Worm (Caenorhabditis elegans) whole organism, mixed stage, embryonic: Measurements from ENCODE around the gene T23F6.5.

Experiments used
- M03D4.4 ChIP-seq: sonication (generic microtip); optimal IDR thresholded peaks from 2 replicates; lab custom pipeline; 2017; ENCODE audit warnings: mild to moderate bottlenecking, missing genetic modification characterization, missing compliant biosample characterization
- blmp-1 ChIP-seq: fragments of 150-350 bp; optimal IDR thresholded peaks from 2 replicates; lab custom pipeline; 2014; ENCODE audit warnings: missing biosample characterization, missing genetic modification characterization
- ceh-39 ChIP-seq: fragments of 150-350 bp; optimal IDR thresholded peaks from 2 replicates; lab custom pipeline; 2014; ENCODE audit warnings: missing biosample characterization, missing genetic modification characterization
- ceh-43 ChIP-seq: fragments of 200-800 bp; sonication (Bioruptor generic); optimal IDR thresholded peaks from 2 replicates; lab custom pipeline; 2018; ENCODE audit warnings: mild to moderate bottlenecking, missing genetic modification characterization, moderate library complexity, missing compliant biosample characterization
- ceh-83 ChIP-seq: fragments of 200-800 bp; sonication (Bioruptor generic); optimal IDR thresholded peaks from 2 replicates; lab custom pipeline; 2018; ENCODE audit warnings: mild to moderate bottlenecking, missing genetic modification characterization, missing compliant biosample characterization
- ces-1 ChIP-seq: fragments of 150-350 bp; optimal IDR thresholded peaks from 2 replicates; lab custom pipeline; 2014; ENCODE audit warnings: missing biosample characterization, missing genetic modification reagents, missing genetic modification characterization
- cnd-1 ChIP-seq: fragments of 200-800 bp; sonication (Bioruptor generic); optimal IDR thresholded peaks from 2 replicates; lab custom pipeline; 2018; ENCODE audit warnings: mild to moderate bottlenecking, missing genetic modification characterization, missing compliant biosample characterization
- flh-1 ChIP-seq: fragments of 200-800 bp; sonication (Bioruptor generic); optimal IDR thresholded peaks from 2 replicates; lab custom pipeline; 2018; ENCODE audit warnings: mild to moderate bottlenecking, missing genetic modification characterization, moderate library complexity, missing compliant biosample characterization
- ham-2 ChIP-seq: fragments of 200-800 bp; sonication (Bioruptor generic); optimal IDR thresholded peaks from 2 replicates; lab custom pipeline; 2018; ENCODE audit warnings: mild to moderate bottlenecking, missing genetic modification characterization, missing compliant biosample characterization
- hlh-1 ChIP-seq: fragments of 150-350 bp; optimal IDR thresholded peaks from 2 replicates; lab custom pipeline; 2014; ENCODE audit warnings: missing biosample characterization, missing genetic modification reagents, missing genetic modification characterization
- lin-13 ChIP-seq: fragments of 150-350 bp; optimal IDR thresholded peaks from 2 replicates; lab custom pipeline; 2014; ENCODE audit warnings: missing biosample characterization, missing genetic modification characterization
- lin-32 ChIP-seq: fragments of 200-800 bp; sonication (Bioruptor generic); optimal IDR thresholded peaks from 2 replicates; lab custom pipeline; 2018; ENCODE audit warnings: mild to moderate bottlenecking, missing genetic modification characterization, missing compliant biosample characterization
- lsy-2 ChIP-seq: fragments of 150-350 bp; optimal IDR thresholded peaks from 2 replicates; lab custom pipeline; 2014; ENCODE audit warnings: missing biosample characterization, missing genetic modification characterization
- mep-1 ChIP-seq: fragments of 150-350 bp; optimal IDR thresholded peaks from 2 replicates; lab custom pipeline; 2017; ENCODE audit warnings: missing biosample characterization, missing genetic modification reagents, missing genetic modification characterization, inconsistent platforms
- mls-2 ChIP-seq: sonication (generic microtip); optimal IDR thresholded peaks from 2 replicates; lab custom pipeline; 2016; ENCODE audit warnings: mild to moderate bottlenecking, missing genetic modification characterization, moderate library complexity, missing compliant biosample characterization
- nhr-12 ChIP-seq: fragments of 150-350 bp; optimal IDR thresholded peaks from 2 replicates; lab custom pipeline; 2014; ENCODE audit warnings: missing biosample characterization, missing genetic modification characterization
- nhr-2 ChIP-seq: fragments of 150-350 bp; optimal IDR thresholded peaks from 2 replicates; lab custom pipeline; 2014; ENCODE audit warnings: missing biosample characterization, missing genetic modification characterization
- nhr-237 ChIP-seq: fragments of 150-350 bp; optimal IDR thresholded peaks from 2 replicates; lab custom pipeline; 2014; ENCODE audit warnings: missing biosample characterization, missing genetic modification characterization
- nhr-28 ChIP-seq: fragments of 150-350 bp; optimal IDR thresholded peaks from 2 replicates; lab custom pipeline; 2014; ENCODE audit warnings: missing biosample characterization, missing genetic modification characterization
- nhr-76 ChIP-seq: sonication (generic microtip); optimal IDR thresholded peaks from 2 replicates; lab custom pipeline; 2017; ENCODE audit warnings: missing biosample characterization, missing genetic modification characterization
- pha-4 ChIP-seq: fragments of 150-350 bp; optimal IDR thresholded peaks from 2 replicates; lab custom pipeline; 2018; ENCODE audit warnings: missing biosample characterization, missing genetic modification reagents, missing genetic modification characterization
- sem-2 ChIP-seq: fragments of 200-800 bp; sonication (Bioruptor generic); optimal IDR thresholded peaks from 2 replicates; lab custom pipeline; 2018; ENCODE audit warnings: mild to moderate bottlenecking, missing genetic modification characterization, missing compliant biosample characterization
- snpc-4 ChIP-seq: fragments of 150-350 bp; optimal IDR thresholded peaks from 2 replicates; lab custom pipeline; 2014; ENCODE audit warnings: missing biosample characterization, missing genetic modification characterization
- sptf-1 ChIP-seq: sonication (generic microtip); optimal IDR thresholded peaks from 2 replicates; lab custom pipeline; 2017; ENCODE audit warnings: mild to moderate bottlenecking, missing genetic modification characterization, moderate library complexity, missing compliant biosample characterization
- tbx-8 ChIP-seq: fragments of 200-800 bp; sonication (Bioruptor generic); optimal IDR thresholded peaks from 2 replicates; lab custom pipeline; 2018; ENCODE audit warnings: mild to moderate bottlenecking, missing genetic modification characterization, moderate library complexity, missing compliant biosample characterization
- unc-120 ChIP-seq: sonication (generic microtip); optimal IDR thresholded peaks from 2 replicates; lab custom pipeline; 2017; ENCODE audit warnings: missing genetic modification characterization, missing compliant biosample characterization; ENCODE audit not compliant: poor library complexity, severe bottlenecking
- unc-39 ChIP-seq: fragments of 150-350 bp; optimal IDR thresholded peaks from 2 replicates; lab custom pipeline; 2014; ENCODE audit warnings: missing biosample characterization, missing genetic modification characterization
- unc-62 ChIP-seq: fragments of 150-350 bp; optimal IDR thresholded peaks from 2 replicates; lab custom pipeline; 2014; ENCODE audit warnings: missing biosample characterization, missing genetic modification reagents, missing genetic modification characterization
- zip-8 ChIP-seq: fragments of 150-350 bp; optimal IDR thresholded peaks from 2 replicates; lab custom pipeline; 2014; ENCODE audit warnings: missing biosample characterization, missing genetic modification characterization
- ztf-11 ChIP-seq: fragments of 150-350 bp; optimal IDR thresholded peaks from 2 replicates; lab custom pipeline; 2014; ENCODE audit warnings: missing biosample characterization, missing genetic modification characterization

T23F6.5 gene

DNA sequence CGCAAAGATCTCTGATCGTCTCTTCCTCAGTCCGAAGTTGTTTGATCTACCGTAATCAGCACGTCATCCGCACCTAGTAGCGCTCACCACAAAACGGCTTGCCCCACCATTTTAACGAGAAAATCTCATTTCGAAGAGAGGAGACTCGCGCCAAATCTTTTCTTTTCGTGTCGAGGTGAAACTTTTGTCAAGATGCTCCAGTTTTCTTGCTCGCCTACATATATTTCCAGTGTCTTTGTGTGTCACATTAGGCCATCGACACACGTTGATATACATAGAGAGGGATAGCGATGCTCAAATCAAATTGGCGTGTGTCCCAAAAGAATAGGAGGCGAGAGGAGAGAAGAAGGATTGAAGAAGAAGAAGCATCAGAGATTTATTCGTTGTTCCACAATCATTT lies 21.4 kb upstream of the T23F6.5 start:
- TF ChIP-seq ces-1 (GFP tag; lab: Kevin White, UChicago) (peak; percentile 83), M03D4.4 (tag; lab: Kevin White, UChicago) (no peak), lin-32 (GFP tag; lab: Kevin White, UChicago) (no peak), flh-1 (GFP tag; lab: Kevin White, UChicago) (no peak)

- TF ChIP-seq sptf-1 (tag; lab: Kevin White, UChicago) (no peak), nhr-237 (no peak), lin-32 (GFP tag; lab: Kevin White, UChicago) (no peak), ham-2 (GFP tag; lab: Kevin White, UChicago) (no peak), mep-1 (no peak), lsy-2 (tag; lab: Kevin White, UChicago) (no peak), nhr-28 (tag; lab: Kevin White, UChicago) (no peak)
These were observed 16.1 kb upstream of the T23F6.5 start, which contains the start of gene flp-9 for ce11 chrIV:12757470-12757869. Gene flp-9 (minus strand): TSS chrIV:12757570.

ce11 chrIV:12755641-12756040 lies 14.3 kb upstream of the T23F6.5 start:
- TF ChIP-seq snpc-4 (tag; lab: Kevin White, UChicago) (no peak), pha-4 (tag; lab: Kevin White, UChicago) (no peak), zip-8 (tag; lab: Kevin White, UChicago) (peak; percentile 93)
- TF ChIP-seq, all 35 proteins: peak for 1

DNA sequence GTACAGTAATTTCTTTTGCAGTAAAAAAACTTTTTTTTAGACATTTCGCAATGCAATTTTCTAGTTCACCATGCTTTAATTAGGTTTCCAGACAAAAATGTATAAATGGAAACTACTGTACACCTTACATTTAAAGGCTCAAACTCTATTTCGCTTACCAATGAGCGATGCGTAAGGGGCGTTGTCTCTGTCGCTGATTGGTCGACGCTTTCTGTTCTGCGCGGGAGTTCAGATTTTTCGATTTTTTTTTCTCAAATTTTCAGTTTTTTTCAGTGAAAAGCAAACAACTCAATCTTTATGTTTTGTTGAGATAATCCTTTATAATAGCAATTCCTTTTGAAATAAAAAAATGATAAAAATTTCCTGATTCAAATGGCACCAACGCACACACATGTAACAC lies 12.8 kb upstream of the T23F6.5 start:
- TF ChIP-seq snpc-4 (tag; lab: Kevin White, UChicago) (no peak), sptf-1 (tag; lab: Kevin White, UChicago) (no peak), hlh-1 (no peak), lin-13 (tag; lab: Kevin White, UChicago) (no peak), lin-32 (GFP tag; lab: Kevin White, UChicago) (no peak), blmp-1 (no peak), nhr-2 (tag; lab: Kevin White, UChicago) (no peak), flh-1 (GFP tag; lab: Kevin White, UChicago) (no peak), ham-2 (GFP tag; lab: Kevin White, UChicago) (no peak), unc-62 (GFP tag; lab: Kevin White, UChicago) (no peak), ceh-43 (GFP tag; lab: Kevin White, UChicago) (no peak), sem-2 (GFP tag; lab: Kevin White, UChicago) (no peak), nhr-28 (tag; lab: Kevin White, UChicago) (no peak), ceh-39 (tag; lab: Kevin White, UChicago) (no peak), ceh-83 (GFP tag; lab: Kevin White, UChicago) (no peak), tbx-8 (GFP tag; lab: Kevin White, UChicago) (no peak), M03D4.4 (tag; lab: Kevin White, UChicago) (no peak)

DNA sequence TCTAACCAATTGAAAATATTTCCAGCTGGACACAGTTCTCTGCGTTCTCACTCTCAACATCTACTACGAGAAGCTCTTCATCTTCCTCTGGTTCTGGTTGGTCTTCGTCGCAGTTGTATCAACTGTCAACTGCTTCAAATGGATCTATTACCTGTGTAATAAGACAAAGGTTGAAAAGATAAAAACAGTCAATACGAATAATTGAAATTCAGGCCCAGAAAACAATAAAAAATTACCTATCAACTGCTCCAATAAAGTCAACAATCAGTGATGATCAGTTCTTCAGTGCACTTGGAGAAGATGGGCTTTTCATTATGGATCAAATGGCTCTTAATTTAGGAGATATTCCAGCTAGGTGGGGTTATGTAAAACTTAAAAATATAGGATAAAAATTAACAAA lies 7.4 kb upstream of the T23F6.5 start:
- TF ChIP-seq pha-4 (tag; lab: Kevin White, UChicago) (no peak), nhr-2 (tag; lab: Kevin White, UChicago) (no peak), cnd-1 (tag; lab: Kevin White, UChicago) (no peak), lsy-2 (tag; lab: Kevin White, UChicago) (no peak), sptf-1 (tag; lab: Kevin White, UChicago) (no peak)

DNA sequence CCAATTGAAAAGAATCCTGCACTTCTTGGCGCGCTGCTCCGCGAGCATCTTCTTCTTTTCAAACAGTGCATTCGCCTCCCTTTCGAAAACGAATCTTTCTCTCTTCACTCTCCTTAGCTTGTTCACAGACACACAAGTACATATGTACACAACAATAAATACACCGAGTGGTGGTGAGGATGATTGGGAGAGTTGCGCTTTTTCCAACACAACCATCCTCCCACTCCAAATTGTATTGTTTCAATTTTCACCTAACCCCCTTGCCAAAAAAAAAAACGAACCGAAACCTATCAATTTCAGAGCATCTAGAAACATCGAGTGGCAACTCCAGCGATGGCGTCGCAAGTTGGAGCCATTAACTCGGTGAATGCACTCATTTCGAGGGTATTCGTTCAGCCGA lies 4.9 kb upstream of the T23F6.5 start, which contains the start of gene inx-6:
Gene inx-6, plus strand, starts transcription at position 301 of the 400 bp plus-strand sequence.
- TF ChIP-seq blmp-1 (no peak), ham-2 (GFP tag; lab: Kevin White, UChicago) (no peak), tbx-8 (GFP tag; lab: Kevin White, UChicago) (no peak), nhr-237 (no peak), nhr-12 (tag; lab: Kevin White, UChicago) (no peak)

ce11 chrIV:12744713-12745112 lies 3.4 kb upstream of the T23F6.5 start, which contains the start of gene C36H8.1:
Gene C36H8.1 (minus strand): TSS chrIV:12744813.
- TF ChIP-seq tbx-8 (GFP tag; lab: Kevin White, UChicago) (no peak), nhr-76 (tag; lab: Kevin White, UChicago) (no peak), ztf-11 (tag; lab: Kevin White, UChicago) (no peak), M03D4.4 (tag; lab: Kevin White, UChicago) (no peak), ham-2 (GFP tag; lab: Kevin White, UChicago) (no peak), mls-2 (tag; lab: Kevin White, UChicago) (no peak), lsy-2 (tag; lab: Kevin White, UChicago) (no peak), unc-39 (no peak), ces-1 (GFP tag; lab: Kevin White, UChicago) (no peak), cnd-1 (tag; lab: Kevin White, UChicago) (no peak), unc-120 (tag; lab: Kevin White, UChicago) (no peak), blmp-1 (no peak), lin-32 (GFP tag; lab: Kevin White, UChicago) (no peak), lin-13 (tag; lab: Kevin White, UChicago) (no peak)
